Worm (Caenorhabditis elegans) whole organism, L4 larva: ENCODE data around the gene F54C8.1.
A peak's percentile ranks its signal among the peaks of the same experiment; 100 is the strongest.

ENCODE experiments used
- F26F4.8 ChIP-seq: fragments of 200-800 bp; sonication (Bioruptor generic); conservative IDR thresholded peaks from 2 replicates; pipeline ENCODE4 v1.3.6; 2022; ENCODE audit warnings: missing genetic modification characterization, missing compliant biosample characterization
- F49E8.2 ChIP-seq: sonication (generic microtip); optimal IDR thresholded peaks from 2 replicates; lab custom pipeline; 2016; ENCODE audit warnings: missing compliant biosample characterization, mild to moderate bottlenecking, missing genetic modification characterization, borderline replicate concordance
- T20F7.1 ChIP-seq: fragments of 200-800 bp; sonication (Bioruptor generic); optimal IDR thresholded peaks from 2 replicates; lab custom pipeline; 2018; ENCODE audit warnings: mild to moderate bottlenecking, missing genetic modification characterization, missing compliant biosample characterization
- Y48G9A.11 ChIP-seq: fragments of 200-800 bp; sonication (Bioruptor generic); IDR thresholded peaks from 2 replicates; pipeline ENCODE4 v1.3.6; 2022; ENCODE audit warnings: missing genetic modification reagents, missing genetic modification characterization, missing compliant biosample characterization
- aha-1 ChIP-seq: fragments of 150-350 bp; peaks from one replicate; lab custom pipeline; 2014; ENCODE audit warnings: missing biosample characterization, missing genetic modification characterization
- aly-2 ChIP-seq: sonication (generic microtip); optimal IDR thresholded peaks from 2 replicates; lab custom pipeline; 2018; ENCODE audit warnings: missing biosample characterization, missing genetic modification characterization
- ama-1 ChIP-seq: fragments of 150-350 bp; optimal IDR thresholded peaks from 2 replicates; lab custom pipeline; 2014; ENCODE audit warnings: inconsistent platforms, mixed read lengths
- attf-4 ChIP-seq: sonication (generic microtip); optimal IDR thresholded peaks from 3 replicates; lab custom pipeline; 2017; ENCODE audit warnings: missing biosample characterization, missing genetic modification characterization
- cey-2 ChIP-seq: sonication (generic microtip); optimal IDR thresholded peaks from 3 replicates; lab custom pipeline; 2017; ENCODE audit warnings: missing genetic modification characterization, mild to moderate bottlenecking, missing compliant biosample characterization, antibody characterized with exemption, borderline replicate concordance; ENCODE audit not compliant: insufficient read depth
- ctbp-1 ChIP-seq: fragments of 200-800 bp; sonication (Bioruptor generic); IDR thresholded peaks from 2 replicates; pipeline ENCODE4 v1.3.6; 2022; ENCODE audit warnings: missing genetic modification reagents, missing genetic modification characterization, missing compliant biosample characterization
- daf-16 ChIP-seq, 3 experiments: sonication (generic microtip); optimal IDR thresholded peaks; 2 replicates each; lab custom pipeline; 2016 to 2017; ENCODE audit warnings: missing genetic modification characterization in 3 of 3, missing genetic modification reagents in 3 of 3, mild to moderate bottlenecking in 2 of 3, missing compliant biosample characterization in 2 of 3, missing biosample characterization in 1 of 3, moderate library complexity in 1 of 3
- dmd-6 ChIP-seq: fragments of 200-800 bp; sonication (Bioruptor generic); IDR thresholded peaks from 2 replicates; pipeline ENCODE4 v1.3.6; 2022; ENCODE audit warnings: missing genetic modification reagents, missing genetic modification characterization, missing compliant biosample characterization
- egl-43 ChIP-seq: fragments of 200-800 bp; sonication (Bioruptor generic); IDR thresholded peaks from 2 replicates; pipeline ENCODE4 v1.3.6; 2022; ENCODE audit warnings: missing genetic modification reagents, missing genetic modification characterization, missing compliant biosample characterization
- hlh-11 ChIP-seq: fragments of 200-800 bp; sonication (Bioruptor generic); optimal IDR thresholded peaks from 2 replicates; lab custom pipeline; 2018; ENCODE audit warnings: mild to moderate bottlenecking, missing genetic modification characterization, missing compliant biosample characterization
- lim-7 ChIP-seq: fragments of 200-800 bp; sonication (Bioruptor generic); IDR thresholded peaks from 2 replicates; pipeline ENCODE4 v1.3.6; 2022; ENCODE audit warnings: missing genetic modification characterization, missing compliant biosample characterization
- lin-1 ChIP-seq: fragments of 200-800 bp; sonication (Bioruptor generic); IDR thresholded peaks from 2 replicates; pipeline ENCODE4 v1.3.6; 2022; ENCODE audit warnings: missing genetic modification reagents, missing genetic modification characterization, missing compliant biosample characterization
- mdl-1 ChIP-seq, 2 experiments: fragments of 150-350 bp in 1 of 2; sonication (generic microtip) in 1 of 2; optimal IDR thresholded peaks; 2 replicates each; lab custom pipeline; 2014 to 2017; ENCODE audit warnings: missing biosample characterization in 2 of 2, missing genetic modification characterization in 2 of 2
- mxl-3 ChIP-seq: fragments of 200-800 bp; sonication (Bioruptor generic); optimal IDR thresholded peaks from 2 replicates; lab custom pipeline; 2018; ENCODE audit warnings: mild to moderate bottlenecking, missing genetic modification characterization, missing compliant biosample characterization
- nhr-10 ChIP-seq: fragments of 150-350 bp; optimal IDR thresholded peaks from 2 replicates; lab custom pipeline; 2014; ENCODE audit warnings: missing biosample characterization, missing genetic modification characterization
- nhr-25 ChIP-seq: sonication (generic microtip); optimal IDR thresholded peaks from 2 replicates; lab custom pipeline; 2017; ENCODE audit warnings: missing genetic modification characterization, mild to moderate bottlenecking, missing compliant biosample characterization, antibody characterized with exemption, moderate library complexity, borderline replicate concordance; ENCODE audit not compliant: insufficient read depth
- nhr-41 ChIP-seq: fragments of 200-800 bp; sonication (Bioruptor generic); IDR thresholded peaks from 2 replicates; pipeline ENCODE4 v1.3.6; 2022; ENCODE audit warnings: missing genetic modification reagents, missing genetic modification characterization, missing compliant biosample characterization
- nhr-42 ChIP-seq: fragments of 200-800 bp; sonication (Bioruptor generic); IDR thresholded peaks from 2 replicates; pipeline ENCODE4 v1.3.6; 2022; ENCODE audit warnings: missing genetic modification characterization, missing compliant biosample characterization
- nhr-76 ChIP-seq: fragments of 150-350 bp; optimal IDR thresholded peaks from 2 replicates; lab custom pipeline; 2014; ENCODE audit warnings: missing biosample characterization, missing genetic modification characterization
- pha-4 ChIP-seq, 2 experiments: fragments of 150-350 bp in 1 of 2; fragments of 200-800 bp in 1 of 2; sonication (Bioruptor generic) in 1 of 2; IDR thresholded peaks in 1 of 2; optimal IDR thresholded peaks in 1 of 2; 2 replicates each; pipeline versions ENCODE4 v1.3.6 to Lab custom; 2014 to 2022; ENCODE audit warnings: missing genetic modification characterization in 2 of 2, missing genetic modification reagents in 2 of 2, missing biosample characterization in 1 of 2, missing compliant biosample characterization in 1 of 2
- rbr-2 ChIP-seq: sonication (generic microtip); optimal IDR thresholded peaks from 2 replicates; lab custom pipeline; 2016; ENCODE audit warnings: missing genotype, missing genetic modification characterization, missing compliant biosample characterization
- saeg-2 ChIP-seq: fragments of 200-800 bp; sonication (Bioruptor generic); IDR thresholded peaks from 2 replicates; pipeline ENCODE4 v1.3.6; 2022; ENCODE audit warnings: missing genetic modification reagents, missing genetic modification characterization, missing compliant biosample characterization
- set-16 ChIP-seq: fragments of 200-800 bp; sonication (Bioruptor generic); IDR thresholded peaks from 2 replicates; pipeline ENCODE4 v1.3.6; 2022; ENCODE audit warnings: missing genetic modification reagents, missing genetic modification characterization, missing compliant biosample characterization
- unc-39 ChIP-seq: sonication (generic microtip); optimal IDR thresholded peaks from 2 replicates; lab custom pipeline; 2017; ENCODE audit warnings: missing biosample characterization, missing genetic modification characterization
- unc-62 ChIP-seq, 3 experiments: fragments of 150-350 bp in 1 of 3; sonication (generic microtip); optimal IDR thresholded peaks in 2 of 3; peaks in 1 of 3; 1 replicate in 1 of 3; 2 replicates in 2 of 3; lab custom pipeline; 2014 to 2017; ENCODE audit warnings: missing biosample characterization in 3 of 3, missing genetic modification characterization in 3 of 3, missing genetic modification reagents in 3 of 3, missing genotype in 1 of 3
- zip-11 ChIP-seq: fragments of 200-800 bp; sonication (Bioruptor generic); IDR thresholded peaks from 2 replicates; pipeline ENCODE4 v1.3.6; 2022; ENCODE audit warnings: missing genetic modification characterization, missing compliant biosample characterization

F54C8.1 gene

ce11 chrIII:9457192-9458103 is 17.9 kb downstream of the F54C8.1 start (continued):
- TF ChIP-seq daf-16 (GFP tag; optimal IDR thresholded peaks at IDR 0.05; lab: Kevin White, UChicago) (peak in 1 of 2 experiments; percentile 32), daf-16 (tag; optimal IDR thresholded peaks at IDR 0.05; lab: Kevin White, UChicago) (no peak), nhr-76 (tag; lab: Kevin White, UChicago) (no peak), attf-4 (tag; lab: Kevin White, UChicago) (no peak), hlh-11 (tag; lab: Kevin White, UChicago) (peak; percentile 87), mdl-1 (tag; optimal IDR thresholded peaks at IDR 0.05; lab: Kevin White, UChicago) (peak in 1 of 2 experiments; percentile 39), nhr-42 (GFP tag; lab: Robert Waterston, UW) (no peak), T20F7.1 (GFP tag; lab: Kevin White, UChicago) (no peak), ama-1 (peak; percentile 28), zip-11 (GFP tag; lab: Robert Waterston, UW) (no peak), aha-1 (peak; percentile 99), nhr-41 (GFP tag; lab: Robert Waterston, UW) (no peak)
- TF ChIP-seq, all 104 proteins: peak for 17

DNA sequence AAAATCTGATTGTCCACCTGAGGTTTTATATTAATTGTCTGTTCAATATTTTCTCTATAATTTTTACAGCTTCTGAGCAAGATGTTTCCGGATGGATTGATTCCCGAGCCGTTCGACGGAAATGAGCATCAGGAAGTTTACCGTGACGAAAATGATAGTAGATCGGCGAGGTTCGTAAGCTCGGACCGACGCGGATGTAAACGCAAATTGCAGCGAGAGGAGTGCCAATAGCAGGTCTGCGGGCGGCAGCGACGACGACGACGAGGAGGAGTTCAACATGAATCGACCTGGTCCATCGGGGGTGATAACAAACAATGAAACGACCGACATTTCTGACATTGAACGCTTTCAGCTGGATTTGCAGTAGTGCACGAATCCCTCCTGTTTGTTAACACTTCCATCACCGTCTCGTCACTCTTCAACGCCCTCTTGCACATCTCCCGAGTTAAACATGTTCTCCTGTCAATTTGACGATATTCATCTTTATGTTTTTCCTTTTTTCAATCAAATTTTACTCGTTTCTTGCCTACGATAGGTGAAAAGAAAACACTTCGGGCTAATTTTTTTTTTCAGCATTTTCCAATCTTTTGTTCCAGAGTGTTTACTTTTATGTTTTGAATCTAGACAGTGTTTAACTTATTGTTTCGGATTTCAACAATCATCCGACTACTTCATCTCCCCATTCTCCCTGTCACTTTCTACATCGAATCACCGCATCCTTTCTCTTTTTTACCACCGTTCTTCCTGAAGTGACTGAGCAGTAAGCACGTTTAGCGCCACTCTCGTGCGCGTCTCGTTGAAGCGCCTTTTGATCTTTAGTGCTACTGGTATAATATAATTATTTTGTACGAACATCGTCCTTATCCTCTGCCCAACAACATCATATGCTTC is 22.6 kb downstream of the F54C8.1 start:
- TF ChIP-seq nhr-10 (peak; percentile 50), aha-1 (peak; percentile 28), saeg-2 (no peak), F26F4.8 (0 out of 2 replicates have a peak, but pooled peaks have one; percentile 32), unc-39 (tag; lab: Kevin White, UChicago) (no peak), mxl-3 (GFP tag; lab: Kevin White, UChicago) (peak; percentile 2), pha-4 (GFP tag; IDR thresholded peaks at IDR 0.05; lab: Robert Waterston, UW) (0 out of 2 replicates have a peak, but pooled peaks have one; percentile 26), pha-4 (tag; optimal IDR thresholded peaks at IDR 0.05; lab: Kevin White, UChicago) (no peak), unc-62 (GFP tag; optimal IDR thresholded peaks at IDR 0.05 in 1 of 2; lab: Kevin White, UChicago) (peak in 1 of 2 experiments; percentile 91), unc-62 (tag; optimal IDR thresholded peaks at IDR 0.05; lab: Kevin White, UChicago) (no peak), Y48G9A.11 (no peak), aly-2 (peak; percentile 78), lin-1 (GFP tag; lab: Robert Waterston, UW) (peak; percentile 49; the same call in 1 of the 2 replicates), nhr-25 (tag; lab: Kevin White, UChicago) (no peak), ctbp-1 (GFP tag; lab: Robert Waterston, UW) (0 out of 2 replicates have a peak, but pooled peaks have one; percentile 18), set-16 (GFP tag; lab: Robert Waterston, UW) (0 out of 2 replicates have a peak, but pooled peaks have one; percentile 20), dmd-6 (no peak), cey-2 (tag; lab: Kevin White, UChicago) (no peak), F49E8.2 (tag; lab: Kevin White, UChicago) (no peak), nhr-42 (GFP tag; lab: Robert Waterston, UW) (0 out of 2 replicates have a peak, but pooled peaks have one; percentile 49), rbr-2 (tag; lab: Kevin White, UChicago) (no peak), ama-1 (peak; percentile 89), egl-43 (GFP tag; lab: Robert Waterston, UW) (peak; percentile 73), lim-7 (GFP tag; lab: Robert Waterston, UW) (0 out of 2 replicates have a peak, but pooled peaks have one; percentile 32)
- TF ChIP-seq, all 104 proteins: peak for 14
